Worm (Caenorhabditis elegans) whole organism, young adult: ENCODE data around the gene dop-4.

Experiments
- C06A6.2 ChIP-seq: fragments of 200-800 bp; sonication (Bioruptor generic); conservative IDR thresholded peaks from 2 replicates; pipeline ENCODE4 v1.3.6; 2022; ENCODE audit warnings: missing genetic modification characterization, missing compliant biosample characterization
- D2030.7 ChIP-seq: fragments of 200-800 bp; sonication (Bioruptor generic); IDR thresholded peaks from 2 replicates; pipeline ENCODE4 v1.3.6; 2022; ENCODE audit warnings: missing genetic modification reagents, missing genetic modification characterization, missing compliant biosample characterization
- F22D6.2 ChIP-seq: sonication (generic microtip); optimal IDR thresholded peaks from 2 replicates; lab custom pipeline; 2016; ENCODE audit warnings: mild to moderate bottlenecking, missing genetic modification characterization, missing compliant biosample characterization
- F52B5.7 ChIP-seq: sonication (generic microtip); optimal IDR thresholded peaks from 2 replicates; lab custom pipeline; 2016; ENCODE audit warnings: mild to moderate bottlenecking, missing genetic modification characterization, missing compliant biosample characterization
- F55B11.4 ChIP-seq: sonication (generic microtip); optimal IDR thresholded peaks from 2 replicates; lab custom pipeline; 2016; ENCODE audit warnings: missing compliant biosample characterization, missing genetic modification characterization, borderline replicate concordance; ENCODE audit not compliant: insufficient read depth
- F57A8.1 ChIP-seq: fragments of 200-800 bp; sonication (Bioruptor generic); optimal IDR thresholded peaks from 2 replicates; lab custom pipeline; 2018; ENCODE audit warnings: mild to moderate bottlenecking, missing genetic modification characterization, moderate library complexity, missing compliant biosample characterization
- K11D2.4 ChIP-seq: fragments of 200-800 bp; sonication (Bioruptor generic); IDR thresholded peaks from 2 replicates; pipeline ENCODE4 v1.3.6; 2022; ENCODE audit warnings: missing genetic modification reagents, missing genetic modification characterization, missing compliant biosample characterization
- T07F8.4 ChIP-seq: sonication (generic microtip); optimal IDR thresholded peaks from 2 replicates; lab custom pipeline; 2016; ENCODE audit warnings: mild to moderate bottlenecking, missing genetic modification characterization, moderate library complexity, missing compliant biosample characterization
- T26A5.8 ChIP-seq: sonication (generic microtip); optimal IDR thresholded peaks from 2 replicates; lab custom pipeline; 2016; ENCODE audit warnings: missing genetic modification characterization, missing compliant biosample characterization
- Y53G8AR.9 ChIP-seq: fragments of 200-800 bp; sonication (Bioruptor generic); conservative IDR thresholded peaks from 2 replicates; pipeline ENCODE4 v1.3.6; 2022; ENCODE audit warnings: missing genetic modification reagents, missing genetic modification characterization, missing compliant biosample characterization
- Y79H2A.3 ChIP-seq: fragments of 200-800 bp; sonication (Bioruptor generic); conservative IDR thresholded peaks from 2 replicates; pipeline ENCODE4 v1.3.6; 2022; ENCODE audit warnings: missing genetic modification reagents, missing genetic modification characterization, missing compliant biosample characterization
- Y95B8A.8 ChIP-seq: fragments of 200-800 bp; sonication (Bioruptor generic); IDR thresholded peaks from 2 replicates; pipeline ENCODE4 v1.3.6; 2022; ENCODE audit warnings: missing genetic modification reagents, missing genetic modification characterization, missing compliant biosample characterization
- akir-1 ChIP-seq: fragments of 200-800 bp; sonication (Bioruptor generic); optimal IDR thresholded peaks from 2 replicates; lab custom pipeline; 2018; ENCODE audit warnings: mild to moderate bottlenecking, missing genetic modification characterization, moderate library complexity, missing compliant biosample characterization
- ama-1 ChIP-seq, 3 experiments: fragments of 150-350 bp in 1 of 3; sonication (generic microtip) in 2 of 3; optimal IDR thresholded peaks; 2 replicates each; lab custom pipeline; 2014 to 2018; ENCODE audit warnings: missing biosample characterization in 2 of 3, missing genetic modification characterization in 2 of 3, missing genetic modification reagents in 2 of 3
- aptf-3 ChIP-seq: fragments of 200-800 bp; sonication (Bioruptor generic); IDR thresholded peaks from 2 replicates; pipeline ENCODE4 v1.3.6; 2022; ENCODE audit warnings: missing genetic modification characterization, missing compliant biosample characterization
- atf-7 ChIP-seq: sonication (generic microtip); optimal IDR thresholded peaks from 2 replicates; lab custom pipeline; 2017; ENCODE audit warnings: mild to moderate bottlenecking, missing genetic modification characterization, missing compliant biosample characterization
- ceh-40 ChIP-seq: fragments of 200-800 bp; sonication (Bioruptor generic); IDR thresholded peaks from 2 replicates; pipeline ENCODE4 v1.3.6; 2022; ENCODE audit warnings: missing genetic modification characterization, missing compliant biosample characterization
- ceh-58 ChIP-seq: fragments of 200-800 bp; sonication (Bioruptor generic); IDR thresholded peaks from 2 replicates; pipeline ENCODE4 v1.3.6; 2022; ENCODE audit warnings: missing genetic modification characterization, missing compliant biosample characterization
- chd-7 ChIP-seq: sonication (generic microtip); optimal IDR thresholded peaks from 2 replicates; lab custom pipeline; 2016; ENCODE audit warnings: mild to moderate bottlenecking, missing genetic modification characterization, moderate library complexity, missing compliant biosample characterization
- die-1 ChIP-seq: sonication (generic microtip); optimal IDR thresholded peaks from 2 replicates; lab custom pipeline; 2016; ENCODE audit warnings: missing genotype, mild to moderate bottlenecking, missing genetic modification characterization, missing compliant biosample characterization
- dox-1 ChIP-seq: fragments of 200-800 bp; sonication (Bioruptor generic); IDR thresholded peaks from 2 replicates; pipeline ENCODE4 v1.3.6; 2022; ENCODE audit warnings: missing genetic modification reagents, missing genetic modification characterization, missing compliant biosample characterization
- dpl-1 ChIP-seq: fragments of 150-350 bp; optimal IDR thresholded peaks from 2 replicates; lab custom pipeline; 2014; ENCODE audit warnings: missing biosample characterization, missing genetic modification reagents, missing genetic modification characterization
- egl-44 ChIP-seq: fragments of 200-800 bp; sonication (Bioruptor generic); IDR thresholded peaks from 2 replicates; pipeline ENCODE4 v1.3.6; 2022; ENCODE audit warnings: missing genetic modification reagents, missing genetic modification characterization, missing compliant biosample characterization
- ekl-4 ChIP-seq: fragments of 200-800 bp; sonication (Bioruptor generic); IDR thresholded peaks from 2 replicates; pipeline ENCODE4 v1.3.6; 2022; ENCODE audit warnings: missing genetic modification reagents, missing genetic modification characterization, missing compliant biosample characterization
- gei-17 ChIP-seq: fragments of 200-800 bp; sonication (Bioruptor generic); optimal IDR thresholded peaks from 2 replicates; lab custom pipeline; 2018; ENCODE audit warnings: mild to moderate bottlenecking, missing genetic modification characterization, missing compliant biosample characterization
- hlh-12 ChIP-seq: sonication (generic microtip); optimal IDR thresholded peaks from 2 replicates; lab custom pipeline; 2016; ENCODE audit warnings: missing genetic modification characterization, missing compliant biosample characterization
- hlh-26 ChIP-seq: fragments of 200-800 bp; sonication (Bioruptor generic); conservative IDR thresholded peaks from 2 replicates; pipeline ENCODE4 v1.3.6; 2022; ENCODE audit warnings: missing genetic modification reagents, missing genetic modification characterization, missing compliant biosample characterization
- hmg-20 ChIP-seq: fragments of 200-800 bp; sonication (Bioruptor generic); IDR thresholded peaks from 2 replicates; pipeline ENCODE4 v1.3.6; 2022; ENCODE audit warnings: missing genetic modification reagents, missing genetic modification characterization, missing compliant biosample characterization
- hrde-1 ChIP-seq: sonication (generic microtip); optimal IDR thresholded peaks from 2 replicates; lab custom pipeline; 2016; ENCODE audit warnings: missing genetic modification characterization, mild to moderate bottlenecking, missing compliant biosample characterization, moderate library complexity, missing genotype, missing genetic modification reagents, borderline replicate concordance
- let-526 ChIP-seq: fragments of 200-800 bp; sonication (Bioruptor generic); IDR thresholded peaks from 2 replicates; pipeline ENCODE4 v1.3.6; 2022; ENCODE audit warnings: missing genetic modification reagents, missing genetic modification characterization, missing compliant biosample characterization
- lin-54 ChIP-seq: fragments of 200-800 bp; sonication (Bioruptor generic); optimal IDR thresholded peaks from 2 replicates; lab custom pipeline; 2018; ENCODE audit warnings: mild to moderate bottlenecking, missing genetic modification characterization, missing compliant biosample characterization
- lir-1 ChIP-seq: fragments of 200-800 bp; sonication (Bioruptor generic); conservative IDR thresholded peaks from 2 replicates; pipeline ENCODE4 v1.3.6; 2022; ENCODE audit warnings: missing genetic modification reagents, missing genetic modification characterization, missing compliant biosample characterization
- lsl-1 ChIP-seq: fragments of 200-800 bp; sonication (Bioruptor generic); optimal IDR thresholded peaks from 2 replicates; lab custom pipeline; 2018; ENCODE audit warnings: mild to moderate bottlenecking, missing genetic modification characterization, moderate library complexity, missing compliant biosample characterization
- lsy-27 ChIP-seq: sonication (generic microtip); optimal IDR thresholded peaks from 2 replicates; lab custom pipeline; 2017; ENCODE audit warnings: missing genetic modification characterization, mild to moderate bottlenecking, missing compliant biosample characterization, antibody characterized with exemption, missing genotype, borderline replicate concordance; ENCODE audit not compliant: insufficient read depth
- madf-10 ChIP-seq: sonication (generic microtip); optimal IDR thresholded peaks from 2 replicates; lab custom pipeline; 2016; ENCODE audit warnings: mild to moderate bottlenecking, missing genetic modification characterization, missing compliant biosample characterization
- madf-8 ChIP-seq: fragments of 200-800 bp; sonication (Bioruptor generic); conservative IDR thresholded peaks from 2 replicates; pipeline ENCODE4 v1.3.6; 2022; ENCODE audit warnings: missing genetic modification reagents, missing genetic modification characterization, missing compliant biosample characterization
- nhr-90 ChIP-seq: sonication (generic microtip); optimal IDR thresholded peaks from 2 replicates; lab custom pipeline; 2016; ENCODE audit warnings: missing genotype, mild to moderate bottlenecking, missing genetic modification characterization, missing compliant biosample characterization
- pbrm-1 ChIP-seq: fragments of 200-800 bp; sonication (Bioruptor generic); IDR thresholded peaks from 2 replicates; pipeline ENCODE4 v1.3.6; 2022; ENCODE audit warnings: missing genetic modification reagents, missing genetic modification characterization, missing compliant biosample characterization
- rec-8 ChIP-seq, 2 experiments: sonication (generic microtip); optimal IDR thresholded peaks; 2 replicates each; lab custom pipeline; 2016; ENCODE audit warnings: mild to moderate bottlenecking in 2 of 2, missing genetic modification characterization in 2 of 2, missing genetic modification reagents in 2 of 2, missing genotype in 2 of 2, missing biosample characterization in 1 of 2, missing compliant biosample characterization in 1 of 2, moderate library complexity in 1 of 2
- sea-2 ChIP-seq: fragments of 200-800 bp; sonication (Bioruptor generic); IDR thresholded peaks from 2 replicates; pipeline ENCODE4 v1.3.6; 2022; ENCODE audit warnings: missing genetic modification characterization, missing compliant biosample characterization
- snpc-4 ChIP-seq, 5 experiments: fragments of 150-350 bp in 1 of 5; sonication (generic microtip) in 4 of 5; optimal IDR thresholded peaks; 2 replicates each; lab custom pipeline; 2014 to 2018; ENCODE audit warnings: missing genetic modification characterization in 5 of 5, missing biosample characterization in 3 of 5, antibody characterized with exemption in 2 of 5, mild to moderate bottlenecking in 2 of 5, missing compliant biosample characterization in 2 of 5, missing genotype in 2 of 5, moderate library complexity in 2 of 5, missing genetic modification reagents in 1 of 5
- sptf-2 ChIP-seq: fragments of 200-800 bp; sonication (Bioruptor generic); optimal IDR thresholded peaks from 2 replicates; lab custom pipeline; 2018; ENCODE audit warnings: mild to moderate bottlenecking, missing genetic modification characterization, missing compliant biosample characterization
- tbp1 ChIP-seq: fragments of 200-800 bp; sonication (Bioruptor generic); optimal IDR thresholded peaks from 2 replicates; lab custom pipeline; 2018; ENCODE audit warnings: mild to moderate bottlenecking, missing genetic modification characterization, missing compliant biosample characterization
- unc-62 ChIP-seq: fragments of 150-350 bp; optimal IDR thresholded peaks from 2 replicates; lab custom pipeline; 2014; ENCODE audit warnings: missing biosample characterization, missing genetic modification reagents, missing genetic modification characterization
- xnd-1 ChIP-seq: sonication (generic microtip); optimal IDR thresholded peaks from 2 replicates; lab custom pipeline; 2016; ENCODE audit warnings: missing genotype, missing genetic modification reagents, missing genetic modification characterization, missing compliant biosample characterization
- zim-3 ChIP-seq: sonication (generic microtip); optimal IDR thresholded peaks from 2 replicates; lab custom pipeline; 2017; ENCODE audit warnings: mild to moderate bottlenecking, missing genetic modification characterization, moderate library complexity, missing compliant biosample characterization
- ztf-26 ChIP-seq: sonication (generic microtip); optimal IDR thresholded peaks from 2 replicates; lab custom pipeline; 2017; ENCODE audit warnings: missing genetic modification characterization, missing compliant biosample characterization
- ztf-3 ChIP-seq: fragments of 200-800 bp; sonication (Bioruptor generic); optimal IDR thresholded peaks from 2 replicates; lab custom pipeline; 2018; ENCODE audit warnings: mild to moderate bottlenecking, missing genetic modification characterization, missing compliant biosample characterization

dop-4 gene

ce11 chrX:1302267-1302666, 7.2 kb downstream of the dop-4 start (continued):
- TF ChIP-seq K11D2.4 (GFP tag; lab: Robert Waterston, UW) (0 out of 2 replicates have a peak, but pooled peaks have one; percentile 12), sptf-2 (GFP tag; lab: Kevin White, UChicago) (no peak), Y53G8AR.9 (GFP tag; lab: Robert Waterston, UW) (no peak), lir-1 (GFP tag; lab: Robert Waterston, UW) (peak; percentile 61), hrde-1 (tag; lab: Kevin White, UChicago) (no peak), F55B11.4 (tag; lab: Kevin White, UChicago) (no peak), ztf-3 (no peak), lsy-27 (tag; lab: Kevin White, UChicago) (no peak), unc-62 (no peak), sea-2 (GFP tag; lab: Robert Waterston, UW) (no peak), snpc-4 (GFP tag; optimal IDR thresholded peaks at IDR 0.05; lab: Kevin White, UChicago) (no peak), snpc-4 (tag; optimal IDR thresholded peaks at IDR 0.05; lab: Kevin White, UChicago) (peak; percentile 4 to 53 (median 37)), dpl-1 (GFP tag; lab: Kevin White, UChicago) (no peak), nhr-90 (peak; percentile 41), madf-8 (GFP tag; lab: Robert Waterston, UW) (no peak), lin-54 (GFP tag; lab: Kevin White, UChicago) (no peak), F22D6.2 (tag; lab: Kevin White, UChicago) (no peak), pbrm-1 (GFP tag; lab: Robert Waterston, UW) (0 out of 2 replicates have a peak, but pooled peaks have one; percentile 14), T07F8.4 (tag; lab: Kevin White, UChicago) (no peak), T26A5.8 (peak; percentile 15), tbp1 (GFP tag; lab: Kevin White, UChicago) (peak; percentile 48), D2030.7 (GFP tag; lab: Robert Waterston, UW) (no peak), ekl-4 (GFP tag; lab: Robert Waterston, UW) (0 out of 2 replicates have a peak, but pooled peaks have one; percentile 31), aptf-3 (GFP tag; lab: Robert Waterston, UW) (no peak), F57A8.1 (GFP tag; lab: Kevin White, UChicago) (no peak), Y79H2A.3 (GFP tag; lab: Robert Waterston, UW) (no peak), ceh-58 (GFP tag; lab: Robert Waterston, UW) (no peak), F52B5.7 (tag; lab: Kevin White, UChicago) (no peak), xnd-1 (tag; lab: Kevin White, UChicago) (no peak), egl-44 (GFP tag; lab: Robert Waterston, UW) (peak; percentile 71; the same call in 1 of the 2 replicates), zim-3 (tag; lab: Kevin White, UChicago) (peak; percentile 60), akir-1 (GFP tag; lab: Kevin White, UChicago) (no peak), Y95B8A.8 (GFP tag; lab: Robert Waterston, UW) (no peak), hmg-20 (0 out of 2 replicates have a peak, but pooled peaks have one; percentile 25), C06A6.2 (no peak), ceh-40 (GFP tag; lab: Robert Waterston, UW) (no peak), let-526 (0 out of 2 replicates have a peak, but pooled peaks have one; percentile 14), gei-17 (GFP tag; lab: Kevin White, UChicago) (peak; percentile 61), rec-8 (tag; optimal IDR thresholded peaks at IDR 0.05; lab: Kevin White, UChicago) (no peak), atf-7 (peak; percentile 33), ama-1 (optimal IDR thresholded peaks at IDR 0.05; lab: Kevin White, UChicago) (no peak), ama-1 (GFP tag; optimal IDR thresholded peaks at IDR 0.05; lab: Kevin White, UChicago) (no peak), die-1 (tag; lab: Kevin White, UChicago) (peak; percentile 27), lsl-1 (GFP tag; lab: Kevin White, UChicago) (no peak), ztf-26 (tag; lab: Kevin White, UChicago) (no peak), dox-1 (GFP tag; lab: Robert Waterston, UW) (peak; percentile 90), hlh-26 (GFP tag; lab: Robert Waterston, UW) (no peak), madf-10 (tag; lab: Kevin White, UChicago) (no peak), chd-7 (tag; lab: Kevin White, UChicago) (peak; percentile 36), hlh-12 (no peak)
